Worm (Caenorhabditis elegans) whole organism, early embryonic: ENCODE measurements around the gene ugt-5.

ENCODE experiments used
- B0310.2 ChIP-seq: sonication (generic microtip); optimal IDR thresholded peaks from 2 replicates; lab custom pipeline; 2016; ENCODE audit warnings: mild to moderate bottlenecking, missing genetic modification characterization, missing compliant biosample characterization
- F13C5.2 ChIP-seq: sonication (generic microtip); optimal IDR thresholded peaks from 2 replicates; lab custom pipeline; 2017; ENCODE audit warnings: mild to moderate bottlenecking, missing genetic modification characterization, inconsistent platforms, missing compliant biosample characterization
- aly-1 ChIP-seq: sonication (generic microtip); optimal IDR thresholded peaks from 2 replicates; lab custom pipeline; 2016; ENCODE audit warnings: missing genetic modification characterization, missing compliant biosample characterization
- ama-1 ChIP-seq: fragments of 150-350 bp; optimal IDR thresholded peaks from 2 replicates; lab custom pipeline; 2014
- ceh-13 ChIP-seq: fragments of 200-800 bp; sonication (Bioruptor generic); optimal IDR thresholded peaks from 2 replicates; lab custom pipeline; 2018; ENCODE audit warnings: mild to moderate bottlenecking, missing genetic modification characterization, missing compliant biosample characterization
- ceh-36 ChIP-seq: sonication (generic microtip); optimal IDR thresholded peaks from 2 replicates; lab custom pipeline; 2016; ENCODE audit warnings: missing genetic modification characterization, inconsistent platforms, missing compliant biosample characterization
- ets-7 ChIP-seq: sonication (generic microtip); optimal IDR thresholded peaks from 2 replicates; lab custom pipeline; 2016; ENCODE audit warnings: missing genotype, missing genetic modification characterization, missing compliant biosample characterization
- flt-1 ChIP-seq: fragments of 200-800 bp; sonication (Bioruptor generic); IDR thresholded peaks from 2 replicates; pipeline ENCODE4 v1.3.6; 2022; ENCODE audit warnings: missing genetic modification characterization, missing compliant biosample characterization
- hmbx-1 ChIP-seq: sonication (generic microtip); optimal IDR thresholded peaks from 2 replicates; lab custom pipeline; 2016; ENCODE audit warnings: mild to moderate bottlenecking, missing genetic modification characterization, missing compliant biosample characterization
- hmg-4 ChIP-seq: fragments of 200-800 bp; sonication (Bioruptor generic); optimal IDR thresholded peaks from 2 replicates; lab custom pipeline; 2018; ENCODE audit warnings: mild to moderate bottlenecking, missing genetic modification characterization, missing compliant biosample characterization
- hnd-1 ChIP-seq: sonication (generic microtip); optimal IDR thresholded peaks from 2 replicates; lab custom pipeline; 2016; ENCODE audit warnings: missing genetic modification characterization, missing compliant biosample characterization
- pes-1 ChIP-seq: fragments of 200-800 bp; sonication (Bioruptor generic); IDR thresholded peaks from 2 replicates; pipeline ENCODE4 v1.3.6; 2022; ENCODE audit warnings: missing genetic modification reagents, missing genetic modification characterization, missing compliant biosample characterization
- scrt-1 ChIP-seq: fragments of 200-800 bp; sonication (Bioruptor generic); IDR thresholded peaks from 2 replicates; pipeline ENCODE4 v1.3.6; 2022; ENCODE audit warnings: missing genetic modification characterization, missing compliant biosample characterization
- sea-1 ChIP-seq: fragments of 200-800 bp; sonication (Bioruptor generic); conservative IDR thresholded peaks from 2 replicates; pipeline ENCODE4 v1.3.6; 2022; ENCODE audit warnings: missing genetic modification characterization, missing compliant biosample characterization
- tbx-11 ChIP-seq: fragments of 200-800 bp; sonication (Bioruptor generic); IDR thresholded peaks from 2 replicates; pipeline ENCODE4 v1.3.6; 2022; ENCODE audit warnings: missing genetic modification characterization, missing compliant biosample characterization
- tbx-37 ChIP-seq: fragments of 200-800 bp; sonication (Bioruptor generic); conservative IDR thresholded peaks from 2 replicates; pipeline ENCODE4 v1.3.6; 2022; ENCODE audit warnings: missing genetic modification reagents, missing genetic modification characterization, missing compliant biosample characterization
- tra-4 ChIP-seq: sonication (generic microtip); optimal IDR thresholded peaks from 2 replicates; lab custom pipeline; 2017; ENCODE audit warnings: missing genetic modification characterization, missing compliant biosample characterization

The ugt-5 gene

ce11 chrV:12763291-12763995, 29.3 kb downstream of the ugt-5 start, which contains the start of the genes abcf-1 and scc-3:
TSS of gene abcf-1 (minus strand) at chrV:12763375.
TSS of gene scc-3 (plus strand) at chrV:12763945.
- TF ChIP-seq F13C5.2 (tag; lab: Kevin White, UChicago) (peak; percentile 20), pes-1 (GFP tag; lab: Robert Waterston, UW) (no peak)

ce11 chrV:12760913-12761312, 31.9 kb downstream of the ugt-5 start, which contains the start of gene F18E2.15:
TSS of gene F18E2.15 (minus strand) at chrV:12761013.
- no peak for TF ChIP-seq ceh-13 (GFP tag; lab: Kevin White, UChicago)
- no peak for TF ChIP-seq hmg-4
- TF ChIP-seq tbx-11 (GFP tag; lab: Robert Waterston, UW) = no peak
- TF ChIP-seq tbx-37 (GFP tag; lab: Robert Waterston, UW) = no peak
- no peak for TF ChIP-seq ets-7
- no peak for TF ChIP-seq ama-1 (lab: Kevin White, UChicago)
- TF ChIP-seq sea-1 (GFP tag; lab: Robert Waterston, UW) = no peak
- no peak for TF ChIP-seq flt-1 (GFP tag; lab: Robert Waterston, UW)
- no peak for TF ChIP-seq hmbx-1
- TF ChIP-seq ceh-36 (tag; lab: Kevin White, UChicago) = no peak
- no peak for TF ChIP-seq tra-4 (tag; lab: Kevin White, UChicago)
- TF ChIP-seq B0310.2 (tag; lab: Kevin White, UChicago) = no peak
- no peak for TF ChIP-seq F13C5.2 (tag; lab: Kevin White, UChicago)
- no peak for TF ChIP-seq aly-1
- TF ChIP-seq scrt-1 = no peak
- no peak for TF ChIP-seq pes-1 (GFP tag; lab: Robert Waterston, UW)

- no peak for TF ChIP-seq hmg-4
- TF ChIP-seq tbx-37 (GFP tag; lab: Robert Waterston, UW) = no peak
- TF ChIP-seq ets-7 = no peak
- TF ChIP-seq scrt-1 = no peak
- TF ChIP-seq aly-1 = no peak
- no peak for TF ChIP-seq hnd-1 (tag; lab: Kevin White, UChicago)
Observed at ce11 chrV:12759660-12760059, 33.1 kb downstream of the ugt-5 start, which contains the start of gene papl-1. TSS of gene papl-1 (minus strand) at chrV:12759760.

ce11 chrV:12754839-12755238, 37.9 kb downstream of the ugt-5 start, which contains the start of gene gpa-13:
TSS of gene gpa-13 (minus strand) at chrV:12754939.
- no peak for TF ChIP-seq hmbx-1

ce11 chrV:12752407-12752806, 40.4 kb downstream of the ugt-5 start, which contains the start of gene C15C8.8:
TSS of gene C15C8.8 (minus strand) at chrV:12752507.
- TF ChIP-seq F13C5.2 (tag; lab: Kevin White, UChicago) (no peak), aly-1 (no peak), ama-1 (lab: Kevin White, UChicago) (no peak), tra-4 (tag; lab: Kevin White, UChicago) (no peak), hmg-4 (no peak), ets-7 (no peak), sea-1 (GFP tag; lab: Robert Waterston, UW) (no peak), ceh-36 (tag; lab: Kevin White, UChicago) (no peak), ceh-13 (GFP tag; lab: Kevin White, UChicago) (no peak), tbx-11 (GFP tag; lab: Robert Waterston, UW) (no peak)

- TF ChIP-seq tbx-37 (GFP tag; lab: Robert Waterston, UW) (no peak), ceh-13 (GFP tag; lab: Kevin White, UChicago) (no peak), sea-1 (GFP tag; lab: Robert Waterston, UW) (no peak), F13C5.2 (tag; lab: Kevin White, UChicago) (no peak), tra-4 (tag; lab: Kevin White, UChicago) (no peak), B0310.2 (tag; lab: Kevin White, UChicago) (no peak), aly-1 (no peak), ama-1 (lab: Kevin White, UChicago) (no peak), flt-1 (GFP tag; lab: Robert Waterston, UW) (no peak), pes-1 (GFP tag; lab: Robert Waterston, UW) (no peak), ceh-36 (tag; lab: Kevin White, UChicago) (no peak), hmbx-1 (no peak), scrt-1 (no peak), tbx-11 (GFP tag; lab: Robert Waterston, UW) (no peak), ets-7 (no peak), hmg-4 (no peak)
Observed at ce11 chrV:12751495-12752050, 41.2 kb downstream of the ugt-5 start, which contains the start of gene C15C8.6. TSS of gene C15C8.6 (minus strand) at chrV:12751545.

ce11 chrV:12749558-12749957, 43.2 kb downstream of the ugt-5 start:
- no peak for TF ChIP-seq hmg-4
- no peak for TF ChIP-seq hmbx-1
- TF ChIP-seq ets-7 = no peak
- no peak for TF ChIP-seq scrt-1
- TF ChIP-seq tra-4 (tag; lab: Kevin White, UChicago) = no peak
- no peak for TF ChIP-seq ceh-36 (tag; lab: Kevin White, UChicago)

ce11 chrV:12747856-12748255, 44.9 kb downstream of the ugt-5 start, which contains the start of gene C15C8.5:
TSS of gene C15C8.5 (plus strand) at chrV:12748007.
- TF ChIP-seq F13C5.2 (tag; lab: Kevin White, UChicago) = no peak
- TF ChIP-seq B0310.2 (tag; lab: Kevin White, UChicago) = no peak
- TF ChIP-seq hmg-4 = no peak
- TF ChIP-seq flt-1 (GFP tag; lab: Robert Waterston, UW) = no peak
- TF ChIP-seq aly-1 = no peak
- no peak for TF ChIP-seq sea-1 (GFP tag; lab: Robert Waterston, UW)
- TF ChIP-seq tra-4 (tag; lab: Kevin White, UChicago) = no peak
- TF ChIP-seq ets-7 = no peak
